Fruit fly (Drosophila melanogaster) whole organism, embryonic: ENCODE data around the gene CG46439.

Experiments used
- CG1529 ChIP-seq: fragments of 200-800 bp; sonication (Bioruptor generic); optimal IDR thresholded peaks from 3 replicates; lab custom pipeline; 2018; ENCODE audit warnings: missing biosample characterization, missing genetic modification characterization
- Dref ChIP-seq: fragments of 200-800 bp; sonication (Bioruptor generic); IDR thresholded peaks from 2 replicates; pipeline ENCODE4 v1.3.6; 2022; ENCODE audit warnings: missing biosample characterization, missing genetic modification characterization
- NC2α ChIP-seq: fragments of 200-800 bp; sonication (Bioruptor generic); optimal IDR thresholded peaks from 2 replicates; lab custom pipeline; 2016; ENCODE audit warnings: missing biosample characterization, missing genetic modification characterization
- Nf-YB ChIP-seq: fragments of 200-800 bp; sonication (Bioruptor generic); optimal IDR thresholded peaks from 3 replicates; lab custom pipeline; 2019; ENCODE audit warnings: missing biosample characterization, mild to moderate bottlenecking, missing genetic modification characterization, moderate library complexity
- Rx ChIP-seq: fragments of 200-800 bp; sonication (Bioruptor generic); IDR thresholded peaks from 2 replicates; pipeline ENCODE4 v1.3.6; 2022; ENCODE audit warnings: missing biosample characterization, missing genetic modification characterization
- az2 ChIP-seq: fragments of 200-800 bp; sonication (Bioruptor generic); optimal IDR thresholded peaks from 3 replicates; lab custom pipeline; 2016; ENCODE audit warnings: missing biosample characterization, missing genetic modification characterization
- h ChIP-seq: fragments of >200 bp; optimal IDR thresholded peaks from 2 replicates; lab custom pipeline; 2017
- scrt ChIP-seq: fragments of 200-800 bp; sonication (Bioruptor generic); optimal IDR thresholded peaks from 2 replicates; lab custom pipeline; 2018; ENCODE audit warnings: missing biosample characterization, mild to moderate bottlenecking, missing genetic modification characterization, moderate library complexity
- tio ChIP-seq: fragments of 200-800 bp; sonication (Bioruptor generic); optimal IDR thresholded peaks from 2 replicates; lab custom pipeline; 2017; ENCODE audit warnings: missing biosample characterization, missing genetic modification characterization, inconsistent platforms

dm6 chr3L:11094279-11094678 lies 1.8 kb downstream of the CG46439 start:
- no peak for TF ChIP-seq Nf-YB (GFP tag; lab: Kevin White, UChicago)
- no peak for TF ChIP-seq az2 (GFP tag; lab: Kevin White, UChicago)
- TF ChIP-seq Dref (GFP tag; lab: Robert Waterston, UW): no peak
- TF ChIP-seq tio (GFP tag; lab: Kevin White, UChicago): no peak
- TF ChIP-seq NC2α: no peak
- TF ChIP-seq CG1529 (GFP tag; lab: Kevin White, UChicago): no peak
- no peak for TF ChIP-seq h (lab: Kevin White, UChicago)
- TF ChIP-seq scrt (GFP tag; lab: Kevin White, UChicago): no peak
- TF ChIP-seq Rx (GFP tag; lab: Robert Waterston, UW): no peak
